Worm (Caenorhabditis elegans) whole organism, late embryonic: ENCODE measurements around the gene Y58A7A.4.

Experiments
- C08G9.2 ChIP-seq: sonication (generic microtip); optimal IDR thresholded peaks from 2 replicates; lab custom pipeline; 2016; ENCODE audit warnings: mild to moderate bottlenecking, missing genetic modification characterization, moderate library complexity, missing compliant biosample characterization
- K02D7.2 ChIP-seq: sonication (generic microtip); optimal IDR thresholded peaks from 2 replicates; lab custom pipeline; 2017; ENCODE audit warnings: mild to moderate bottlenecking, missing genetic modification characterization, missing compliant biosample characterization
- K09A11.1 ChIP-seq: sonication (generic microtip); optimal IDR thresholded peaks from 2 replicates; lab custom pipeline; 2017; ENCODE audit warnings: antibody characterized with exemption, mild to moderate bottlenecking, missing genetic modification characterization, missing compliant biosample characterization; ENCODE audit not compliant: insufficient read depth
- T23F11.4 ChIP-seq: fragments of 200-800 bp; sonication (Bioruptor generic); optimal IDR thresholded peaks from 2 replicates; lab custom pipeline; 2018; ENCODE audit warnings: mild to moderate bottlenecking, missing genetic modification characterization, missing compliant biosample characterization
- Y22D7AL.16 ChIP-seq: sonication (generic microtip); optimal IDR thresholded peaks from 2 replicates; lab custom pipeline; 2016; ENCODE audit warnings: missing genetic modification characterization, missing compliant biosample characterization
- ama-1 ChIP-seq: fragments of 150-350 bp; optimal IDR thresholded peaks from 2 replicates; lab custom pipeline; 2014
- ceh-14 ChIP-seq: sonication (generic microtip); optimal IDR thresholded peaks from 2 replicates; lab custom pipeline; 2016; ENCODE audit warnings: missing genotype, missing genetic modification characterization, missing compliant biosample characterization
- ceh-2 ChIP-seq: sonication (generic microtip); optimal IDR thresholded peaks from 2 replicates; lab custom pipeline; 2016; ENCODE audit warnings: missing genotype, missing genetic modification characterization, missing compliant biosample characterization
- ceh-22 ChIP-seq: sonication (generic microtip); optimal IDR thresholded peaks from 2 replicates; lab custom pipeline; 2017; ENCODE audit warnings: missing biosample characterization, missing genetic modification characterization
- ceh-34 ChIP-seq: sonication (generic microtip); optimal IDR thresholded peaks from 2 replicates; lab custom pipeline; 2016; ENCODE audit warnings: mild to moderate bottlenecking, missing genetic modification characterization, missing compliant biosample characterization
- ceh-48 ChIP-seq: sonication (generic microtip); optimal IDR thresholded peaks from 2 replicates; lab custom pipeline; 2016; ENCODE audit warnings: missing genetic modification characterization, inconsistent platforms, missing compliant biosample characterization
- ceh-6 ChIP-seq: fragments of 200-800 bp; sonication (Bioruptor generic); optimal IDR thresholded peaks from 2 replicates; lab custom pipeline; 2018; ENCODE audit warnings: mild to moderate bottlenecking, missing genetic modification characterization, missing compliant biosample characterization
- dve-1 ChIP-seq: sonication (generic microtip); optimal IDR thresholded peaks from 2 replicates; lab custom pipeline; 2017; ENCODE audit warnings: antibody characterized with exemption, mild to moderate bottlenecking, missing genetic modification characterization, missing compliant biosample characterization
- elt-2 ChIP-seq: sonication (generic microtip); optimal IDR thresholded peaks from 2 replicates; lab custom pipeline; 2016; ENCODE audit warnings: missing genetic modification reagents, missing genetic modification characterization, missing compliant biosample characterization
- elt-4 ChIP-seq: sonication (generic microtip); optimal IDR thresholded peaks from 2 replicates; lab custom pipeline; 2016; ENCODE audit warnings: missing genetic modification characterization, missing compliant biosample characterization
- ets-4 ChIP-seq: sonication (generic microtip); optimal IDR thresholded peaks from 2 replicates; lab custom pipeline; 2016; ENCODE audit warnings: missing genetic modification characterization, missing compliant biosample characterization
- fkh-10 ChIP-seq: fragments of 150-350 bp; optimal IDR thresholded peaks from 2 replicates; lab custom pipeline; 2014; ENCODE audit warnings: missing biosample characterization, missing genetic modification reagents, missing genetic modification characterization
- gmeb-2 ChIP-seq: sonication (generic microtip); optimal IDR thresholded peaks from 2 replicates; lab custom pipeline; 2016; ENCODE audit warnings: missing genetic modification characterization, inconsistent platforms, missing compliant biosample characterization
- hlh-13 ChIP-seq: fragments of 200-800 bp; sonication (Bioruptor generic); optimal IDR thresholded peaks from 2 replicates; lab custom pipeline; 2018; ENCODE audit warnings: mild to moderate bottlenecking, missing genetic modification characterization, missing compliant biosample characterization
- hlh-15 ChIP-seq: sonication (generic microtip); optimal IDR thresholded peaks from 2 replicates; lab custom pipeline; 2016; ENCODE audit warnings: missing genetic modification characterization, missing compliant biosample characterization
- hlh-30 ChIP-seq: sonication (generic microtip); optimal IDR thresholded peaks from 2 replicates; lab custom pipeline; 2017; ENCODE audit warnings: antibody characterized with exemption, missing genetic modification characterization, missing compliant biosample characterization; ENCODE audit not compliant: insufficient read depth
- hlh-6 ChIP-seq: sonication (generic microtip); optimal IDR thresholded peaks from 2 replicates; lab custom pipeline; 2016; ENCODE audit warnings: missing genotype, missing genetic modification characterization, missing compliant biosample characterization
- hlh-8 ChIP-seq: sonication (generic microtip); optimal IDR thresholded peaks from 2 replicates; lab custom pipeline; 2016; ENCODE audit warnings: missing genotype, missing genetic modification characterization, missing compliant biosample characterization
- lim-6 ChIP-seq: sonication (generic microtip); optimal IDR thresholded peaks from 2 replicates; lab custom pipeline; 2016; ENCODE audit warnings: missing genetic modification characterization, missing compliant biosample characterization
- lin-11 ChIP-seq: fragments of 200-800 bp; sonication (Bioruptor generic); optimal IDR thresholded peaks from 2 replicates; lab custom pipeline; 2018; ENCODE audit warnings: mild to moderate bottlenecking, missing genetic modification characterization, missing compliant biosample characterization
- madf-2 ChIP-seq: sonication (generic microtip); optimal IDR thresholded peaks from 2 replicates; lab custom pipeline; 2017; ENCODE audit warnings: missing genetic modification characterization, missing compliant biosample characterization
- nfya-1 ChIP-seq: sonication (generic microtip); optimal IDR thresholded peaks from 2 replicates; lab custom pipeline; 2017; ENCODE audit warnings: missing genetic modification characterization, mild to moderate bottlenecking, missing compliant biosample characterization, antibody characterized with exemption, moderate library complexity
- nhr-11 ChIP-seq: fragments of 150-350 bp; optimal IDR thresholded peaks from 2 replicates; lab custom pipeline; 2014; ENCODE audit warnings: missing biosample characterization, missing genetic modification characterization
- nhr-232 ChIP-seq: sonication (generic microtip); optimal IDR thresholded peaks from 2 replicates; lab custom pipeline; 2016; ENCODE audit warnings: missing genetic modification characterization, missing compliant biosample characterization
- odd-2 ChIP-seq: sonication (generic microtip); optimal IDR thresholded peaks from 2 replicates; lab custom pipeline; 2017; ENCODE audit warnings: antibody characterized with exemption, mild to moderate bottlenecking, missing genetic modification characterization, missing compliant biosample characterization
- pag-3 ChIP-seq: sonication (generic microtip); optimal IDR thresholded peaks from 2 replicates; lab custom pipeline; 2016; ENCODE audit warnings: missing compliant biosample characterization, missing genetic modification characterization, borderline replicate concordance
- pat-9 ChIP-seq: fragments of 200-800 bp; sonication (Bioruptor generic); optimal IDR thresholded peaks from 2 replicates; lab custom pipeline; 2018; ENCODE audit warnings: mild to moderate bottlenecking, missing genetic modification characterization, moderate library complexity, missing compliant biosample characterization
- pax-1 ChIP-seq: fragments of 150-350 bp; optimal IDR thresholded peaks from 2 replicates; lab custom pipeline; 2014; ENCODE audit warnings: missing biosample characterization, missing genetic modification characterization
- ref-2 ChIP-seq: sonication (generic microtip); optimal IDR thresholded peaks from 2 replicates; lab custom pipeline; 2016; ENCODE audit warnings: missing genetic modification characterization, missing compliant biosample characterization
- sdc-2 ChIP-seq: sonication (generic microtip); optimal IDR thresholded peaks from 2 replicates; lab custom pipeline; 2016; ENCODE audit warnings: missing genotype, missing genetic modification characterization, missing compliant biosample characterization
- sox-2 ChIP-seq: fragments of 200-800 bp; sonication (Bioruptor generic); IDR thresholded peaks from 2 replicates; pipeline ENCODE4 v1.3.6; 2022; ENCODE audit warnings: missing genetic modification reagents, missing genetic modification characterization, missing compliant biosample characterization
- sox-4 ChIP-seq: sonication (generic microtip); optimal IDR thresholded peaks from 2 replicates; lab custom pipeline; 2017; ENCODE audit warnings: mild to moderate bottlenecking, missing genetic modification characterization, inconsistent platforms, missing compliant biosample characterization
- tbx-2 ChIP-seq: sonication (generic microtip); optimal IDR thresholded peaks from 2 replicates; lab custom pipeline; 2016; ENCODE audit warnings: missing genetic modification characterization, missing compliant biosample characterization
- tbx-7 ChIP-seq: sonication (generic microtip); optimal IDR thresholded peaks from 2 replicates; lab custom pipeline; 2016; ENCODE audit warnings: missing genotype, missing genetic modification characterization, missing compliant biosample characterization
- ttx-3 ChIP-seq: sonication (generic microtip); optimal IDR thresholded peaks from 2 replicates; lab custom pipeline; 2016; ENCODE audit warnings: missing genetic modification reagents, missing genetic modification characterization, missing compliant biosample characterization
- unc-3 ChIP-seq, 2 experiments: fragments of 200-800 bp in 1 of 2; sonication (Bioruptor generic) in 1 of 2; sonication (generic microtip) in 1 of 2; conservative IDR thresholded peaks in 1 of 2; optimal IDR thresholded peaks in 1 of 2; 2 replicates each; pipeline versions ENCODE4 v1.3.6 to Lab custom; 2016 to 2022; ENCODE audit warnings: missing compliant biosample characterization in 2 of 2, missing genetic modification characterization in 2 of 2, missing genetic modification reagents in 1 of 2
- unc-42 ChIP-seq: sonication (generic microtip); optimal IDR thresholded peaks from 2 replicates; lab custom pipeline; 2016; ENCODE audit warnings: missing genotype, missing genetic modification characterization, missing compliant biosample characterization
- unc-55 ChIP-seq: sonication (generic microtip); optimal IDR thresholded peaks from 2 replicates; lab custom pipeline; 2017; ENCODE audit warnings: missing biosample characterization, missing genetic modification reagents, missing genetic modification characterization
- unc-86 ChIP-seq: sonication (generic microtip); optimal IDR thresholded peaks from 2 replicates; lab custom pipeline; 2016; ENCODE audit warnings: missing genetic modification characterization, missing compliant biosample characterization
- zip-5 ChIP-seq: sonication (generic microtip); optimal IDR thresholded peaks from 2 replicates; lab custom pipeline; 2016; ENCODE audit warnings: missing genetic modification characterization, missing compliant biosample characterization

The Y58A7A.4 gene

ce11 chrV:5052233-5052632 is 32.6 kb downstream of the Y58A7A.4 start, which contains the start of gene K11D12.12:
Gene K11D12.12 (plus strand): TSS chrV:5052261.
- TF ChIP-seq ttx-3 (tag; lab: Kevin White, UChicago) (no peak), sox-2 (GFP tag; lab: Robert Waterston, UW) (no peak), T23F11.4 (no peak), unc-86 (tag; lab: Kevin White, UChicago) (no peak), elt-2 (tag; lab: Kevin White, UChicago) (no peak), pax-1 (tag; lab: Kevin White, UChicago) (no peak), pag-3 (tag; lab: Kevin White, UChicago) (no peak), K09A11.1 (tag; lab: Kevin White, UChicago) (no peak), sdc-2 (no peak), hlh-8 (no peak), C08G9.2 (tag; lab: Kevin White, UChicago) (no peak), ref-2 (tag; lab: Kevin White, UChicago) (no peak), lim-6 (tag; lab: Kevin White, UChicago) (no peak)
- TF ChIP-seq, all 69 proteins: peak for 0

- TF ChIP-seq sox-4 (tag; lab: Kevin White, UChicago) (no peak), unc-55 (GFP tag; lab: Kevin White, UChicago) (no peak), ceh-14 (no peak), Y22D7AL.16 (tag; lab: Kevin White, UChicago) (no peak), ama-1 (lab: Kevin White, UChicago) (no peak), nhr-232 (tag; lab: Kevin White, UChicago) (no peak), hlh-15 (tag; lab: Kevin White, UChicago) (no peak), gmeb-2 (tag; lab: Kevin White, UChicago) (no peak), ceh-6 (GFP tag; lab: Kevin White, UChicago) (no peak), pat-9 (tag; lab: Kevin White, UChicago) (no peak), unc-3 (GFP tag; conservative IDR thresholded peaks at IDR 0.05; lab: Robert Waterston, UW) (no peak), unc-3 (tag; optimal IDR thresholded peaks at IDR 0.05; lab: Kevin White, UChicago) (no peak), ceh-22 (tag; lab: Kevin White, UChicago) (no peak), ttx-3 (tag; lab: Kevin White, UChicago) (no peak), ceh-2 (tag; lab: Kevin White, UChicago) (no peak), tbx-7 (tag; lab: Kevin White, UChicago) (no peak), odd-2 (tag; lab: Kevin White, UChicago) (no peak), unc-42 (tag; lab: Kevin White, UChicago) (no peak), sox-2 (GFP tag; lab: Robert Waterston, UW) (no peak), elt-4 (tag; lab: Kevin White, UChicago) (no peak)
- TF ChIP-seq, all 69 proteins: peak for 0
Measured at ce11 chrV:5050073-5050599, 34.7 kb downstream of the Y58A7A.4 start.

- TF ChIP-seq ets-4 (tag; lab: Kevin White, UChicago) (peak; percentile 72), C08G9.2 (tag; lab: Kevin White, UChicago) (peak; percentile 1), elt-2 (tag; lab: Kevin White, UChicago) (peak; percentile 25), hlh-13 (GFP tag; lab: Kevin White, UChicago) (no peak), nfya-1 (tag; lab: Kevin White, UChicago) (peak; percentile 84), ceh-2 (tag; lab: Kevin White, UChicago) (no peak), K09A11.1 (tag; lab: Kevin White, UChicago) (peak; percentile 29), ceh-22 (tag; lab: Kevin White, UChicago) (no peak), lin-11 (no peak), K02D7.2 (tag; lab: Kevin White, UChicago) (no peak), dve-1 (tag; lab: Kevin White, UChicago) (peak; percentile 82), tbx-7 (tag; lab: Kevin White, UChicago) (no peak), fkh-10 (GFP tag; lab: Kevin White, UChicago) (no peak), ceh-48 (tag; lab: Kevin White, UChicago) (no peak), gmeb-2 (tag; lab: Kevin White, UChicago) (no peak), ceh-34 (tag; lab: Kevin White, UChicago) (peak; percentile 78), nhr-11 (no peak), zip-5 (tag; lab: Kevin White, UChicago) (no peak), ttx-3 (tag; lab: Kevin White, UChicago) (no peak), pag-3 (tag; lab: Kevin White, UChicago) (no peak), tbx-2 (tag; lab: Kevin White, UChicago) (peak; percentile 82), hlh-30 (tag; lab: Kevin White, UChicago) (no peak), sox-4 (tag; lab: Kevin White, UChicago) (no peak), madf-2 (tag; lab: Kevin White, UChicago) (peak; percentile 61), T23F11.4 (no peak), hlh-8 (no peak), unc-86 (tag; lab: Kevin White, UChicago) (no peak), hlh-6 (tag; lab: Kevin White, UChicago) (no peak)
Measured at ce11 chrV:5049333-5049942, 35.4 kb downstream of the Y58A7A.4 start, which contains the start of the genes pqn-51 and K11D12.14. Gene pqn-51 (plus strand): TSS chrV:5049607. Gene K11D12.14 (plus strand): TSS chrV:5049636.
